Worm (Caenorhabditis elegans) whole organism, L3 larva: ENCODE measurements around the gene C55A6.3.

Source experiments
- ZK546.5 ChIP-seq: sonication (generic microtip); optimal IDR thresholded peaks from 2 replicates; lab custom pipeline; 2017; ENCODE audit warnings: missing biosample characterization, missing genetic modification characterization
- aly-2 ChIP-seq: fragments of 150-350 bp; optimal IDR thresholded peaks from 2 replicates; lab custom pipeline; 2014; ENCODE audit warnings: missing biosample characterization, missing genetic modification characterization
- ama-1 ChIP-seq: fragments of 150-350 bp; optimal IDR thresholded peaks from 2 replicates; lab custom pipeline; 2018
- ceh-16 ChIP-seq: sonication (generic microtip); optimal IDR thresholded peaks from 2 replicates; lab custom pipeline; 2017; ENCODE audit warnings: missing biosample characterization, missing genetic modification characterization
- ceh-82 ChIP-seq: fragments of 150-350 bp; optimal IDR thresholded peaks from 2 replicates; lab custom pipeline; 2014; ENCODE audit warnings: missing biosample characterization, missing genetic modification characterization
- ceh-9 ChIP-seq: sonication (generic microtip); optimal IDR thresholded peaks from 2 replicates; lab custom pipeline; 2018; ENCODE audit warnings: missing biosample characterization, missing genetic modification characterization
- egl-27 ChIP-seq: sonication (generic microtip); optimal IDR thresholded peaks from 4 replicates; lab custom pipeline; 2017; ENCODE audit warnings: missing biosample characterization, missing genetic modification reagents, missing genetic modification characterization
- egl-5 ChIP-seq: fragments of 150-350 bp; optimal IDR thresholded peaks from 2 replicates; lab custom pipeline; 2017; ENCODE audit warnings: missing biosample characterization, missing genetic modification reagents, missing genetic modification characterization, inconsistent platforms
- elt-1 ChIP-seq: fragments of 150-350 bp; optimal IDR thresholded peaks from 2 replicates; lab custom pipeline; 2014; ENCODE audit warnings: missing biosample characterization, missing genetic modification characterization
- elt-3 ChIP-seq, 3 experiments: fragments of 150-350 bp in 1 of 3; sonication (generic microtip) in 2 of 3; optimal IDR thresholded peaks; 2 replicates in 2 of 3; 4 replicates in 1 of 3; lab custom pipeline; 2014 to 2017; ENCODE audit warnings: missing biosample characterization in 3 of 3, missing genetic modification characterization in 3 of 3
- eor-1 ChIP-seq, 2 experiments: fragments of 150-350 bp; optimal IDR thresholded peaks; 2 replicates each; lab custom pipeline; 2014 to 2018; ENCODE audit warnings: missing biosample characterization in 2 of 2, missing genetic modification characterization in 2 of 2
- fkh-10 ChIP-seq: sonication (generic microtip); optimal IDR thresholded peaks from 2 replicates; lab custom pipeline; 2017; ENCODE audit warnings: missing biosample characterization, missing genetic modification reagents, missing genetic modification characterization
- fkh-2 ChIP-seq: fragments of 150-350 bp; optimal IDR thresholded peaks from 2 replicates; lab custom pipeline; 2014; ENCODE audit warnings: missing biosample characterization, missing genetic modification reagents, missing genetic modification characterization
- fos-1 ChIP-seq: fragments of 150-350 bp; optimal IDR thresholded peaks from 2 replicates; lab custom pipeline; 2014; ENCODE audit warnings: missing biosample characterization, missing genetic modification characterization
- hmg-11 ChIP-seq: sonication (generic microtip); optimal IDR thresholded peaks from 2 replicates; lab custom pipeline; 2016; ENCODE audit warnings: missing genetic modification characterization, missing compliant biosample characterization
- lin-15B ChIP-seq: fragments of 150-350 bp; optimal IDR thresholded peaks from 2 replicates; lab custom pipeline; 2014; ENCODE audit warnings: missing biosample characterization, missing genetic modification characterization
- lin-39 ChIP-seq: fragments of 150-350 bp; optimal IDR thresholded peaks from 2 replicates; lab custom pipeline; 2018; ENCODE audit warnings: missing biosample characterization, missing genetic modification reagents, missing genetic modification characterization
- lsy-12 ChIP-seq: sonication (generic microtip); optimal IDR thresholded peaks from 2 replicates; lab custom pipeline; 2016; ENCODE audit warnings: mild to moderate bottlenecking, missing genetic modification characterization, missing compliant biosample characterization
- mdl-1 ChIP-seq: fragments of 150-350 bp; optimal IDR thresholded peaks from 2 replicates; lab custom pipeline; 2014; ENCODE audit warnings: missing biosample characterization, missing genetic modification characterization
- nfya-1 ChIP-seq: sonication (generic microtip); optimal IDR thresholded peaks from 2 replicates; lab custom pipeline; 2017; ENCODE audit warnings: missing genetic modification characterization, mild to moderate bottlenecking, missing compliant biosample characterization, antibody characterized with exemption, moderate library complexity; ENCODE audit not compliant: insufficient read depth
- nhr-11 ChIP-seq: fragments of 150-350 bp; optimal IDR thresholded peaks from 2 replicates; lab custom pipeline; 2014; ENCODE audit warnings: missing biosample characterization, missing genetic modification characterization
- nhr-23 ChIP-seq: fragments of 150-350 bp; optimal IDR thresholded peaks from 2 replicates; lab custom pipeline; 2014; ENCODE audit warnings: missing biosample characterization, missing genetic modification reagents, missing genetic modification characterization
- nhr-237 ChIP-seq: fragments of 150-350 bp; optimal IDR thresholded peaks from 2 replicates; lab custom pipeline; 2014; ENCODE audit warnings: missing biosample characterization, missing genetic modification characterization
- nhr-28 ChIP-seq: fragments of 150-350 bp; optimal IDR thresholded peaks from 2 replicates; lab custom pipeline; 2014; ENCODE audit warnings: missing biosample characterization, missing genetic modification characterization
- nhr-43 ChIP-seq: sonication (generic microtip); optimal IDR thresholded peaks from 2 replicates; lab custom pipeline; 2016; ENCODE audit warnings: mild to moderate bottlenecking, missing genetic modification characterization, missing compliant biosample characterization; ENCODE audit not compliant: poor library complexity, severe bottlenecking
- nhr-67 ChIP-seq: fragments of 150-350 bp; optimal IDR thresholded peaks from 2 replicates; lab custom pipeline; 2014; ENCODE audit warnings: missing biosample characterization, missing genetic modification characterization
- nhr-77 ChIP-seq: fragments of 150-350 bp; optimal IDR thresholded peaks from 2 replicates; lab custom pipeline; 2014; ENCODE audit warnings: missing biosample characterization, missing genetic modification characterization
- pqm-1 ChIP-seq: fragments of 150-350 bp; optimal IDR thresholded peaks from 2 replicates; lab custom pipeline; 2017; ENCODE audit warnings: missing biosample characterization, missing genetic modification characterization, inconsistent platforms
- sea-2 ChIP-seq: fragments of 150-350 bp; sonication (generic microtip); optimal IDR thresholded peaks from 4 replicates; lab custom pipeline; 2014; ENCODE audit warnings: missing biosample characterization, missing genetic modification reagents, missing genetic modification characterization
- skn-1 ChIP-seq: fragments of 150-350 bp; optimal IDR thresholded peaks from 2 replicates; lab custom pipeline; 2014; ENCODE audit warnings: missing biosample characterization, missing genetic modification characterization
- snpc-4 ChIP-seq: fragments of 150-350 bp; optimal IDR thresholded peaks from 2 replicates; lab custom pipeline; 2014; ENCODE audit warnings: missing biosample characterization, missing genetic modification characterization
- unc-62 ChIP-seq: fragments of 150-350 bp; sonication (generic microtip); optimal IDR thresholded peaks from 4 replicates; lab custom pipeline; 2014; ENCODE audit warnings: missing biosample characterization, missing genetic modification reagents, missing genetic modification characterization
- zag-1 ChIP-seq: fragments of 150-350 bp; optimal IDR thresholded peaks from 2 replicates; lab custom pipeline; 2014; ENCODE audit warnings: missing biosample characterization, missing genetic modification characterization
- ztf-11 ChIP-seq: fragments of 150-350 bp; optimal IDR thresholded peaks from 2 replicates; lab custom pipeline; 2014; ENCODE audit warnings: missing biosample characterization, missing genetic modification characterization
- ztf-4 ChIP-seq: fragments of 150-350 bp; optimal IDR thresholded peaks from 2 replicates; lab custom pipeline; 2014; ENCODE audit warnings: missing biosample characterization, missing genetic modification characterization

The C55A6.3 gene

ce11 chrV:11490382-11490781 lies 22.9 kb downstream of the C55A6.3 start, which contains the start of gene dhs-19:
Gene dhs-19, minus strand, starts transcription at chrV:11490482.
- TF ChIP-seq nhr-23 (tag; lab: Kevin White, UChicago) (no peak), egl-27 (no peak), mdl-1 (tag; lab: Kevin White, UChicago) (no peak), ceh-9 (tag; lab: Kevin White, UChicago) (no peak), snpc-4 (no peak), aly-2 (tag; lab: Kevin White, UChicago) (no peak), ztf-11 (tag; lab: Kevin White, UChicago) (no peak), nhr-11 (tag; lab: Kevin White, UChicago) (no peak), elt-1 (no peak), fos-1 (tag; lab: Kevin White, UChicago) (no peak), sea-2 (GFP tag; lab: Kevin White, UChicago) (no peak), ztf-4 (tag; lab: Kevin White, UChicago) (no peak), hmg-11 (tag; lab: Kevin White, UChicago) (no peak), nhr-237 (tag; lab: Kevin White, UChicago) (no peak)

ce11 chrV:11488288-11488687 lies 25.0 kb downstream of the C55A6.3 start:
- TF ChIP-seq nhr-23 (tag; lab: Kevin White, UChicago) = no peak
- TF ChIP-seq ceh-82 (tag; lab: Kevin White, UChicago) = no peak
- TF ChIP-seq zag-1 = no peak
- no peak for TF ChIP-seq fos-1 (tag; lab: Kevin White, UChicago)
- TF ChIP-seq pqm-1 (tag; lab: Kevin White, UChicago) = no peak
- TF ChIP-seq egl-27 = no peak
- TF ChIP-seq ceh-9 (tag; lab: Kevin White, UChicago) = no peak

ce11 chrV:11486680-11487079 lies 26.7 kb downstream of the C55A6.3 start, which contains the start of gene T11F9.10:
Gene T11F9.10, plus strand, starts transcription at chrV:11486980.
- TF ChIP-seq lsy-12 (tag; lab: Kevin White, UChicago) = no peak
- TF ChIP-seq nhr-67 = no peak
- no peak for TF ChIP-seq lin-39 (tag; lab: Kevin White, UChicago)
- no peak for TF ChIP-seq fkh-10 (GFP tag; lab: Kevin White, UChicago)
- no peak for TF ChIP-seq ztf-11 (tag; lab: Kevin White, UChicago)
- no peak for TF ChIP-seq egl-5 (tag; lab: Kevin White, UChicago)
- TF ChIP-seq ceh-9 (tag; lab: Kevin White, UChicago) = no peak
- no peak for TF ChIP-seq ceh-16 (tag; lab: Kevin White, UChicago)
- TF ChIP-seq ama-1 = no peak
- no peak for TF ChIP-seq ceh-82 (tag; lab: Kevin White, UChicago)
- no peak for TF ChIP-seq lin-15B (tag; lab: Kevin White, UChicago)
- TF ChIP-seq nhr-43 (tag; lab: Kevin White, UChicago) = no peak
- no peak for TF ChIP-seq sea-2 (GFP tag; lab: Kevin White, UChicago)
- TF ChIP-seq skn-1 = no peak
- no peak for TF ChIP-seq eor-1 (tag; optimal IDR thresholded peaks at IDR 0.05; lab: Kevin White, UChicago)
- no peak for TF ChIP-seq nhr-23 (tag; lab: Kevin White, UChicago)
- TF ChIP-seq nfya-1 = no peak
- no peak for TF ChIP-seq aly-2 (tag; lab: Kevin White, UChicago)
- TF ChIP-seq ztf-4 (tag; lab: Kevin White, UChicago) = no peak
- no peak for TF ChIP-seq nhr-77

- TF ChIP-seq nhr-28 (tag; lab: Kevin White, UChicago) = no peak
- no peak for TF ChIP-seq nhr-11 (tag; lab: Kevin White, UChicago)
- no peak for TF ChIP-seq fos-1 (tag; lab: Kevin White, UChicago)
- TF ChIP-seq fkh-2 (tag; lab: Kevin White, UChicago) = no peak
- no peak for TF ChIP-seq unc-62 (GFP tag; lab: Kevin White, UChicago)
- no peak for TF ChIP-seq ztf-4 (tag; lab: Kevin White, UChicago)
- no peak for TF ChIP-seq nhr-237 (tag; lab: Kevin White, UChicago)
- no peak for TF ChIP-seq ZK546.5
- TF ChIP-seq pqm-1 (tag; lab: Kevin White, UChicago) = no peak
- no peak for TF ChIP-seq elt-3 (tag; optimal IDR thresholded peaks at IDR 0.05; lab: Kevin White, UChicago)
- no peak for TF ChIP-seq nfya-1
- TF ChIP-seq, all 47 proteins: peak for 0
Measured at ce11 chrV:11485558-11485957, 27.8 kb downstream of the C55A6.3 start, which contains the start of gene srh-1. Gene srh-1, plus strand, starts transcription at chrV:11485858.
